Worm (Caenorhabditis elegans): ENCODE measurements around the gene rbmx-2.

The rbmx-2 gene

DNA sequence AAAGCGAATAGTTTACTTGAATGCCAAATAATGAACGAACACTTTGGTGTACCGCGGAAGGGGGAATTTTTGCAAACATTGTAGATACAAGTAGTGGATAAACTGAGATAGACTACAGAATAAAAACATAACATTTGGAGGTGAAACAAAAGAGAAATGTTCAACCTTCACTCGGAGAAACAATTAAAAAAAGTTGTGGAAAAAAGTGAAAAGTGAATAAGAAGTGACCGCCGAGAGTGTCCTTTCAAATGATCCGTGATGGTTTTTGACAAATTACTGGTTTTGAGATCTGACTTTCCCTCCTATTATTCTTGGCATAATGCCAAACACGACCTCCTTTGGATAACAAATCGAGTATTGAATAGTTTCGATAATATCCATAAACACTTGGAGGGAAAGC is 27.0 kb upstream of the rbmx-2 start:
- TF ChIP-seq hmg-20 (GFP tag; IDR thresholded peaks at IDR 0.05): no peak

DNA sequence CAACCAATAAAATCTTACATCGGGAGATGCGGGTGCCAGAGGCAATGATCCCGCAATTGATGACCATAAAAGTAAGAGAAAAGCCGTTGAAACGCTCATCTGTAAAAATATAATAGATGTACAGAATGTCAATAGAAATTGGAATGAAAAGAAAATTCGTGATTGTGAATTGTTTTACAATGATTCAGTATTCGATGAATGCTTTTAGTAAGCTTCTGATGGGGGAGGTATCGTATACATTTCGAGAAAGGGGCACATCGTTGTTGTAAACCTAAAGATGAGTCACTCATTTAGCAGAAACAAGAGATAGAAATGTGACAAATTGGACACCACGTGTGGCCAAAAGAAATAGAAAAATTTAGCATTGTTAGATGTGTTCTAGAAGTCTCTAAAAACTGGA is 25.8 kb upstream of the rbmx-2 start, which contains the start of gene C30B5.6:
Gene C30B5.6 (minus strand): TSS at position 101 of the 400 bp plus-strand sequence.
- TF ChIP-seq bed-2 (GFP tag; IDR thresholded peaks at IDR 0.05): no peak
- no peak for TF ChIP-seq pha-4 (tag; optimal IDR thresholded peaks at IDR 0.05)
- no peak for TF ChIP-seq rec-8 (tag; optimal IDR thresholded peaks at IDR 0.05)
- no peak for TF ChIP-seq ztf-26 (tag; optimal IDR thresholded peaks at IDR 0.05)
- no peak for TF ChIP-seq F10E7.11 (tag; optimal IDR thresholded peaks at IDR 0.05)
- no peak for TF ChIP-seq zfh-2 (GFP tag; conservative IDR thresholded peaks at IDR 0.05)

DNA sequence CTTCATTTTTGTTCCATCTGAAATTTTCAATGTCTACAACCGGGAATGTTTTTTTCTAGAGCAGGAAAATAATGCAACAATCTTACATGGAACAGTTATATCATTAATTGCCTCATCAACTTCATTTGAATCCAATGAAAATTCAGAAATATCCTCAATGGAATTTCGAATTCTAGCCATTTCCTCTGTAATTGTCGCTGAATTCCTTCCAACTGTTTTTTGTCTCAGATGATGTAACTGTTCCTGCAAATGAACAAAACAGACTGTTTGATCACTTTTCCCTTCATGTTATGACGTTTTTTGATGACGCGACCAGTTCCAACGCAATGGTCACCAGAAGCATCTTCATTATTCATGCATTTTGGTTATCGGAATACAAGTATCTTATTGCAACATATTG is 24.7 kb upstream of the rbmx-2 start:
- no peak for TF ChIP-seq F52B5.7 (tag; optimal IDR thresholded peaks at IDR 0.05)
- no peak for TF ChIP-seq let-607 (tag; optimal IDR thresholded peaks at IDR 0.05)
- TF ChIP-seq ztf-6 (GFP tag; IDR thresholded peaks at IDR 0.05): no peak
- no peak for TF ChIP-seq madf-3 (GFP tag; IDR thresholded peaks at IDR 0.05)
- no peak for TF ChIP-seq K11D2.4 (GFP tag; IDR thresholded peaks at IDR 0.05)
- TF ChIP-seq bed-2 (GFP tag; IDR thresholded peaks at IDR 0.05): no peak
- no peak for TF ChIP-seq B0035.1 (tag; optimal IDR thresholded peaks at IDR 0.05)
- no peak for TF ChIP-seq nhr-80 (tag; optimal IDR thresholded peaks at IDR 0.05)
- no peak for TF ChIP-seq aptf-2 (GFP tag; conservative IDR thresholded peaks at IDR 0.05)
- TF ChIP-seq ceh-40 (GFP tag; IDR thresholded peaks at IDR 0.05): no peak
- TF ChIP-seq nfya-2 (GFP tag; IDR thresholded peaks at IDR 0.05): no peak
- TF ChIP-seq ceh-91 (GFP tag; IDR thresholded peaks at IDR 0.05): no peak

DNA sequence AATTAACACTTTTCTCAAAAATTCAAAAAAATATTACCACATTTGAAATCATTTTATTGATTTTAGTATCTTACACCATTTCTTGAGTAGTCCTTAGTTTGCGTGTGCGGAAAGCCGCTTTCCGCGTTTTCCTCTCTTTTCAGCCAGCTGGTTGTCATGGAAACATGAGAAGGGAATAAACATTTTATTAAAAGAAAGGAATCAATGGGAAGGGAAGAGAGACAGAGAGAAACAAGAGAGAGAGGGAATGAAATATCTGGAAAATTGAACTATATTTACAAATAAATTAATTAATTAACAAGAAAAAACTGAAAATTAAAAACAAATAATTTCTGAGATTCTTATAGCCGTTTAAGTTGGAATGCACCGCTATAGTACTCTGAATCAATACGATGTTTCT is 22.6 kb upstream of the rbmx-2 start, which contains the start of gene mks-2:
Gene mks-2 (minus strand): TSS at position 101 of the 400 bp plus-strand sequence.
- TF ChIP-seq nhr-90 (tag; optimal IDR thresholded peaks at IDR 0.05) (no peak), gei-17 (GFP tag; optimal IDR thresholded peaks at IDR 0.05) (no peak)

DNA sequence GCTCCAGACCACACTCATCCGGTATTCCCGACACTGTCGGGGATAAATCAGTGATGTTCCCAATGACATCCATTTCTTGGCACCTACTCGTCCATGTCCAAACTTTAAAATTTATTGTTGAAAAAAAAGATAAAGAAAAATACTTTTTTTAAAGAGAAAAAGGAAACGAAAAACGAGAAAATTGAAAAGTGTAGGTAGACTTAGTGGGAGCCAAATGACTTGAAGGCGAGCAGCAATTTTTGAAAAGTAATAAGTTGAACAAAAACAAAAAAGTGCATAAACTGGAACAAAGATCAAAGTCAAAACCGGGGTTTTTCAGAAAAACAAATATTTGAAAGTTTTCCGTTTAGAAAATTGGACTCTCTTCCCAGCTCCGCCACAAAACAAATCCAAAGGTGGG is 11.4 kb upstream of the rbmx-2 start, which contains the start of gene daf-37:
Gene daf-37 (minus strand): TSS at position 101 of the 400 bp plus-strand sequence.
- TF ChIP-seq tlf-1 (GFP tag; optimal IDR thresholded peaks at IDR 0.05) (no peak), mel-28 (tag; optimal IDR thresholded peaks at IDR 0.05; ENCODE audit: borderline replicate concordance) (no peak), pbrm-1 (GFP tag; IDR thresholded peaks at IDR 0.05) (no peak), rec-8 (tag; optimal IDR thresholded peaks at IDR 0.05) (no peak)

DNA sequence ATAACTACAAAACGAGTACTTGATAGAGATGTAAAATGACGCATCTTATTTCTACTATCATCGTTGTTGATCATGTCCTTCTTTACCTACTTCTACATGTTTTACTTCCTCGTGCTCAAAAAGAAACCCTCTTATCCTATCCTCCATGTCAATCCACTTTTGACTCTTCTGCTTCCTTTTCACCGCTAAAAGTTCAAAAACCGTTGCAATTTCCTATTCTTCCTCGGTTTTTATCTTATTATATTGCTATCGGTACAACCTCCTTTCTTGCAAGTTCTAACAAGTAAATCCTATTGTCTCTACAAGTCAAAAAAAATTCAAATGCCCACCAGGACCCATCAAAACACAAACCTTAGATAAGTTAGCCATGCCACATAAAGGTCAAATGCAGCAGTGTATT is 10.5 kb upstream of the rbmx-2 start:
- TF ChIP-seq snpc-1.3 (tag; optimal IDR thresholded peaks at IDR 0.05; ENCODE audit: insufficient read depth) (no peak), efl-1 (GFP tag; optimal IDR thresholded peaks at IDR 0.05) (no peak), madf-3 (GFP tag; IDR thresholded peaks at IDR 0.05) (no peak), nhr-90 (tag; optimal IDR thresholded peaks at IDR 0.05) (no peak), sea-2 (GFP tag; IDR thresholded peaks at IDR 0.05) (no peak), B0035.1 (tag; optimal IDR thresholded peaks at IDR 0.05) (no peak), let-607 (tag; optimal IDR thresholded peaks at IDR 0.05) (no peak), nfya-1 (tag; optimal IDR thresholded peaks at IDR 0.05; ENCODE audit: borderline replicate concordance, insufficient read depth) (no peak), lin-54 (GFP tag; optimal IDR thresholded peaks at IDR 0.05) (no peak), ceh-79 (tag; optimal IDR thresholded peaks at IDR 0.05) (no peak), hrde-1 (tag; optimal IDR thresholded peaks at IDR 0.05; ENCODE audit: borderline replicate concordance) (no peak), pbrm-1 (GFP tag; IDR thresholded peaks at IDR 0.05) (no peak), nhr-27 (tag; optimal IDR thresholded peaks at IDR 0.05) (no peak), dox-1 (GFP tag; IDR thresholded peaks at IDR 0.05) (no peak), sptf-2 (GFP tag; optimal IDR thresholded peaks at IDR 0.05) (no peak)
